Worm (Caenorhabditis elegans): ENCODE measurements around the gene ZK287.9.

Gene ZK287.9

DNA sequence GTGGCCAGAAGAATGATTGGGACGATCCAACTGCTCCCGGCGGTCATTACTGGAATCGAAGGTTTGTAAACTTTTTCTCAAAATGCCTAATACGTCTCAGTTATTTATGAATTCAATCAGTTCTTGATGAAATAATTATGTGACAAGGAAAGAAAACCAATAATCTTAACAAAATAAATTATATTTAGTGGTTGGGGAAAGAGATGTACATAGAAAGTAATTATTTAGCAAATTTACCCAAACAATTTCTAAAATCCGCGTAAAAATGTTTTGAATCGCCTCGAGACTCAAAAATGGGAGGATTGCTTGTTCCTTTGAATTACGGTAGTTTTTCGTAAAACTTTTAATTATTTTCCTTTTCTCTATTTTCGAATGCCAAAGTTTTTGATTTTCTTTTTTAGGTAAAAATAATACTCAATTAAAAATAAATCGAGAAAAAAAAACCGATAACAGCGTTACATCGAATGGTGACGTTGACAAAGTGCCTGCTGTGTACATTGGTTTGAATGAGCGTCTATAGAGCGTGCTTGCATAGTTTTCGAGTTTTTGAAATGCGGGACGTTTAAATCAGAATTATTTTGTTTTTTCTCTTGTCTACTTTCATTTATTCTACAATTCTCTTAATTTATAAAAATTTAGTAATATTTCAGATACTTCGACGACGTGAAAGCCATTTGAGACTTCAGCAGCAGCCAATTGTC lies 50.5 kb downstream of the ZK287.9 start, which contains the start of the genes aagr-3 and drap-1 (continued):
- TF ChIP-seq B0336.3 (GFP tag; IDR thresholded peaks at IDR 0.05) (no peak), sptf-2 (GFP tag; optimal IDR thresholded peaks at IDR 0.05) (no peak), nhr-179 (tag; optimal IDR thresholded peaks at IDR 0.05) (no peak), lin-40 (tag; optimal IDR thresholded peaks at IDR 0.05) (peak; percentile 11), snpc-3.4 (tag; optimal IDR thresholded peaks at IDR 0.05) (peak; percentile 54), hrde-1 (tag; optimal IDR thresholded peaks at IDR 0.05; ENCODE audit: borderline replicate concordance) (no peak), ztf-18 (tag; optimal IDR thresholded peaks at IDR 0.05) (no peak), rec-8 (tag; optimal IDR thresholded peaks at IDR 0.05) (no peak), tbp1 (GFP tag; optimal IDR thresholded peaks at IDR 0.05) (peak; percentile 0), Y56A3A.18 (GFP tag; IDR thresholded peaks at IDR 0.05) (no peak), B0261.1 (tag; optimal IDR thresholded peaks at IDR 0.05) (no peak), ZK185.1 (tag; optimal IDR thresholded peaks at IDR 0.05; ENCODE audit: poor library complexity, severe bottlenecking) (no peak), unc-130 (GFP tag; optimal IDR thresholded peaks at IDR 0.05) (no peak), lsl-1 (GFP tag; optimal IDR thresholded peaks at IDR 0.05) (peak; percentile 60), snpc-1.3 (tag; optimal IDR thresholded peaks at IDR 0.05; ENCODE audit: insufficient read depth) (no peak), nhr-80 (tag; optimal IDR thresholded peaks at IDR 0.05) (peak; percentile 66), Y67H2A.10 (GFP tag; conservative IDR thresholded peaks at IDR 0.05) (no peak), Y53F4B.3 (GFP tag; IDR thresholded peaks at IDR 0.05) (no peak), F23B12.7 (tag; optimal IDR thresholded peaks at IDR 0.05; ENCODE audit: insufficient read depth) (no peak), ceh-40 (GFP tag; IDR thresholded peaks at IDR 0.05) (no peak), F22D6.2 (tag; optimal IDR thresholded peaks at IDR 0.05) (no peak), chd-7 (tag; optimal IDR thresholded peaks at IDR 0.05) (no peak), Y53G8AR.9 (GFP tag; conservative IDR thresholded peaks at IDR 0.05) (no peak), pbrm-1 (GFP tag; IDR thresholded peaks at IDR 0.05) (no peak), nfya-1 (tag; optimal IDR thresholded peaks at IDR 0.05; ENCODE audit: borderline replicate concordance, insufficient read depth) (no peak), egrh-3 (GFP tag; IDR thresholded peaks at IDR 0.05) (no peak), lin-26 (GFP tag; IDR thresholded peaks at IDR 0.05) (no peak), egl-18 (GFP tag; IDR thresholded peaks at IDR 0.05) (no peak), sea-2 (GFP tag; IDR thresholded peaks at IDR 0.05) (no peak), Y79H2A.3 (GFP tag; conservative IDR thresholded peaks at IDR 0.05) (no peak), bed-2 (GFP tag; IDR thresholded peaks at IDR 0.05) (no peak), attf-5 (GFP tag; optimal IDR thresholded peaks at IDR 0.05) (peak; percentile 61), B0035.1 (tag; optimal IDR thresholded peaks at IDR 0.05) (no peak), zfh-2 (GFP tag; conservative IDR thresholded peaks at IDR 0.05) (no peak), lsy-27 (tag; optimal IDR thresholded peaks at IDR 0.05; ENCODE audit: borderline replicate concordance, insufficient read depth) (no peak), tlf-1 (GFP tag; optimal IDR thresholded peaks at IDR 0.05) (no peak), ceh-100 (GFP tag; IDR thresholded peaks at IDR 0.05) (no peak), nhr-90 (tag; optimal IDR thresholded peaks at IDR 0.05) (no peak), dpl-1 (GFP tag; optimal IDR thresholded peaks at IDR 0.05) (peak; percentile 10), aptf-2 (GFP tag; conservative IDR thresholded peaks at IDR 0.05) (no peak), egl-44 (GFP tag; IDR thresholded peaks at IDR 0.05) (no peak), lin-54 (GFP tag; optimal IDR thresholded peaks at IDR 0.05) (peak; percentile 42), T26A5.8 (tag; optimal IDR thresholded peaks at IDR 0.05) (no peak), zim-3 (tag; optimal IDR thresholded peaks at IDR 0.05) (no peak), let-526 (GFP tag; IDR thresholded peaks at IDR 0.05) (no peak), dox-1 (GFP tag; IDR thresholded peaks at IDR 0.05) (peak; percentile 14; the same call in 1 of the 2 replicates), madf-8 (GFP tag; conservative IDR thresholded peaks at IDR 0.05) (no peak)

All from whole organism, young adult.